Fruit fly (Drosophila melanogaster) whole organism, prepupa: Measurements from ENCODE around the gene CG43618.
A peak's percentile ranks its signal among the peaks of the same experiment; 100 is the strongest.

ENCODE experiments used
- Blimp-1 ChIP-seq: fragments of 200-800 bp; sonication (Bioruptor generic); optimal IDR thresholded peaks from 3 replicates; lab custom pipeline; 2017; ENCODE audit warnings: missing biosample characterization, missing genetic modification characterization, mild to moderate bottlenecking, moderate library complexity, missing genetic modification reagents
- CG10669 ChIP-seq: fragments of 200-800 bp; sonication (Bioruptor generic); optimal IDR thresholded peaks from 3 replicates; lab custom pipeline; 2018; ENCODE audit warnings: missing biosample characterization, mild to moderate bottlenecking, missing genetic modification characterization, moderate library complexity
- CG11294 ChIP-seq: fragments of 200-800 bp; sonication (Bioruptor generic); IDR thresholded peaks from 2 replicates; pipeline ENCODE4 v1.3.6; 2022; ENCODE audit warnings: missing biosample characterization, missing genetic modification characterization
- CG11762 ChIP-seq: fragments of 200-800 bp; sonication (Bioruptor generic); optimal IDR thresholded peaks from 3 replicates; lab custom pipeline; 2016; ENCODE audit warnings: missing biosample characterization, missing genetic modification characterization; ENCODE audit not compliant: insufficient read depth
- CG11902 ChIP-seq: fragments of 200-800 bp; sonication (Bioruptor generic); optimal IDR thresholded peaks from 3 replicates; lab custom pipeline; 2016; ENCODE audit warnings: missing biosample characterization, missing genetic modification characterization
- CG15336 ChIP-seq: fragments of 200-800 bp; sonication (Bioruptor generic); IDR thresholded peaks from 2 replicates; pipeline ENCODE4 v1.3.6; 2022; ENCODE audit warnings: missing biosample characterization, missing genetic modification characterization
- CG1621 ChIP-seq: fragments of 200-800 bp; sonication (Bioruptor generic); optimal IDR thresholded peaks from 3 replicates; lab custom pipeline; 2018; ENCODE audit warnings: missing biosample characterization, mild to moderate bottlenecking, missing genetic modification characterization
- CG16779 ChIP-seq: fragments of 200-800 bp; sonication (Bioruptor generic); optimal IDR thresholded peaks from 3 replicates; lab custom pipeline; 2017; ENCODE audit warnings: missing biosample characterization, mild to moderate bottlenecking, missing genetic modification characterization
- CG3032 ChIP-seq: fragments of 200-800 bp; optimal IDR thresholded peaks from 2 replicates; lab custom pipeline; 2019; ENCODE audit warnings: missing biosample characterization, mild to moderate bottlenecking, missing genetic modification characterization, moderate library complexity
- CG31627 ChIP-seq: fragments of 200-800 bp; sonication (Bioruptor generic); optimal IDR thresholded peaks from 3 replicates; lab custom pipeline; 2016; ENCODE audit warnings: missing biosample characterization, missing genetic modification characterization
- CG34406 ChIP-seq: fragments of 200-800 bp; sonication (Bioruptor generic); optimal IDR thresholded peaks from 3 replicates; lab custom pipeline; 2016; ENCODE audit warnings: missing biosample characterization, missing genetic modification characterization
- CG4318 ChIP-seq: fragments of 200-800 bp; sonication (Bioruptor generic); optimal IDR thresholded peaks from 3 replicates; lab custom pipeline; 2017; ENCODE audit warnings: missing biosample characterization, mild to moderate bottlenecking, missing genetic modification characterization
- CG6163 ChIP-seq: fragments of 200-800 bp; sonication (Bioruptor generic); IDR thresholded peaks from 3 replicates; pipeline ENCODE4 v1.3.6; 2022; ENCODE audit warnings: missing biosample characterization, missing genetic modification characterization
- CG6276 ChIP-seq: fragments of 200-800 bp; sonication (Bioruptor generic); optimal IDR thresholded peaks from 2 replicates; lab custom pipeline; 2017; ENCODE audit warnings: missing biosample characterization, mild to moderate bottlenecking, missing genetic modification characterization
- CG6792 ChIP-seq: fragments of 200-800 bp; sonication (Bioruptor generic); optimal IDR thresholded peaks from 3 replicates; lab custom pipeline; 2016; ENCODE audit warnings: missing biosample characterization, missing genetic modification characterization
- CG6854 ChIP-seq: fragments of 200-800 bp; sonication (Bioruptor generic); optimal IDR thresholded peaks from 2 replicates; lab custom pipeline; 2017; ENCODE audit warnings: missing biosample characterization, mild to moderate bottlenecking, missing genetic modification characterization
- CG7368 ChIP-seq: fragments of 200-800 bp; sonication (Bioruptor generic); optimal IDR thresholded peaks from 3 replicates; lab custom pipeline; 2016; ENCODE audit warnings: missing biosample characterization, missing genetic modification characterization
- CG8319 ChIP-seq: fragments of 200-800 bp; sonication (Bioruptor generic); optimal IDR thresholded peaks from 3 replicates; lab custom pipeline; 2016; ENCODE audit warnings: missing biosample characterization, missing genetic modification characterization
- CG8632 ChIP-seq: fragments of 200-800 bp; sonication (Bioruptor generic); optimal IDR thresholded peaks from 3 replicates; lab custom pipeline; 2016; ENCODE audit warnings: missing biosample characterization, missing genetic modification characterization
- CG9139 ChIP-seq: fragments of 200-800 bp; sonication (Bioruptor generic); optimal IDR thresholded peaks from 3 replicates; lab custom pipeline; 2017; ENCODE audit warnings: missing biosample characterization, mild to moderate bottlenecking, missing genetic modification characterization
- Eip75B ChIP-seq: fragments of 200-800 bp; sonication (Bioruptor generic); optimal IDR thresholded peaks from 3 replicates; lab custom pipeline; 2016; ENCODE audit warnings: missing biosample characterization, missing genetic modification characterization
- Eip78C ChIP-seq: fragments of 200-800 bp; sonication (Bioruptor generic); peaks from one replicate; lab custom pipeline; 2016; ENCODE audit warnings: missing biosample characterization, missing genetic modification characterization
- Ets21C ChIP-seq: fragments of 200-800 bp; sonication (Bioruptor generic); optimal IDR thresholded peaks from 3 replicates; lab custom pipeline; 2016; ENCODE audit warnings: missing biosample characterization, missing genetic modification characterization
- Hr38 ChIP-seq: sonication (Bioruptor generic); optimal IDR thresholded peaks from 2 replicates; lab custom pipeline; 2016; ENCODE audit warnings: missing biosample characterization, missing genetic modification characterization
- Hr39 ChIP-seq: fragments of 200-800 bp; sonication (Bioruptor generic); optimal IDR thresholded peaks from 2 replicates; lab custom pipeline; 2016; ENCODE audit warnings: missing biosample characterization, missing genetic modification characterization
- Hr4 ChIP-seq: fragments of 200-800 bp; sonication (Bioruptor generic); optimal IDR thresholded peaks from 3 replicates; lab custom pipeline; 2016; ENCODE audit warnings: missing biosample characterization, missing genetic modification characterization
- Lpt ChIP-seq: fragments of 200-800 bp; sonication (Bioruptor generic); optimal IDR thresholded peaks from 3 replicates; lab custom pipeline; 2016; ENCODE audit warnings: missing biosample characterization, missing genetic modification characterization
- Met ChIP-seq: fragments of 200-800 bp; sonication (Bioruptor generic); optimal IDR thresholded peaks from 3 replicates; lab custom pipeline; 2016; ENCODE audit warnings: missing biosample characterization, missing genetic modification characterization
- OdsH ChIP-seq: fragments of 200-800 bp; sonication (Bioruptor generic); optimal IDR thresholded peaks from 3 replicates; lab custom pipeline; 2016; ENCODE audit warnings: missing biosample characterization, missing genetic modification characterization
- Smox ChIP-seq: fragments of 200-800 bp; sonication (Bioruptor generic); optimal IDR thresholded peaks from 3 replicates; lab custom pipeline; 2016; ENCODE audit warnings: missing biosample characterization, missing genetic modification characterization
- Sox102F ChIP-seq: fragments of 200-800 bp; sonication (Bioruptor generic); optimal IDR thresholded peaks from 2 replicates; lab custom pipeline; 2016; ENCODE audit warnings: missing biosample characterization, mild to moderate bottlenecking, missing genetic modification characterization
- Sox14 ChIP-seq: fragments of 200-800 bp; sonication (Bioruptor generic); optimal IDR thresholded peaks from 3 replicates; lab custom pipeline; 2016; ENCODE audit warnings: missing biosample characterization, missing genetic modification characterization
- Sox15 ChIP-seq: fragments of 200-800 bp; sonication (Bioruptor generic); optimal IDR thresholded peaks from 3 replicates; lab custom pipeline; 2016; ENCODE audit warnings: missing biosample characterization, missing genetic modification characterization
- achi ChIP-seq: fragments of 200-800 bp; sonication (Bioruptor generic); optimal IDR thresholded peaks from 3 replicates; lab custom pipeline; 2016; ENCODE audit warnings: missing biosample characterization, missing genetic modification characterization
- acj6 ChIP-seq: fragments of 200-800 bp; sonication (Bioruptor generic); optimal IDR thresholded peaks from 3 replicates; lab custom pipeline; 2016; ENCODE audit warnings: missing biosample characterization, missing genetic modification characterization
- cyc ChIP-seq: fragments of 200-800 bp; sonication (Bioruptor generic); optimal IDR thresholded peaks from 3 replicates; lab custom pipeline; 2016; ENCODE audit warnings: missing biosample characterization, missing genetic modification characterization
- dac ChIP-seq: fragments of 200-800 bp; sonication (Bioruptor generic); optimal IDR thresholded peaks from 2 replicates; lab custom pipeline; 2017; ENCODE audit warnings: missing biosample characterization, mild to moderate bottlenecking, missing genetic modification characterization
- dsx ChIP-seq: fragments of 200-800 bp; optimal IDR thresholded peaks from 3 replicates; lab custom pipeline; 2019; ENCODE audit warnings: missing biosample characterization, mild to moderate bottlenecking, missing genetic modification characterization, moderate library complexity; ENCODE audit not compliant: poor library complexity, severe bottlenecking
- esn ChIP-seq: fragments of 200-800 bp; sonication (Bioruptor generic); optimal IDR thresholded peaks from 2 replicates; lab custom pipeline; 2016; ENCODE audit warnings: missing biosample characterization, mild to moderate bottlenecking, missing genetic modification characterization, moderate library complexity
- fd59A ChIP-seq: fragments of 200-800 bp; sonication (Bioruptor generic); optimal IDR thresholded peaks from 2 replicates; lab custom pipeline; 2017; ENCODE audit warnings: missing biosample characterization, mild to moderate bottlenecking, missing genetic modification characterization, missing genetic modification reagents
- fkh ChIP-seq: fragments of 200-800 bp; sonication (Bioruptor generic); optimal IDR thresholded peaks from 3 replicates; lab custom pipeline; 2017; ENCODE audit warnings: missing biosample characterization, mild to moderate bottlenecking, missing genetic modification characterization, moderate library complexity
- lz ChIP-seq: fragments of 200-800 bp; sonication (Bioruptor generic); optimal IDR thresholded peaks from 3 replicates; lab custom pipeline; 2016; ENCODE audit warnings: missing biosample characterization, missing genetic modification characterization
- net ChIP-seq: fragments of 200-800 bp; sonication (Bioruptor generic); optimal IDR thresholded peaks from 3 replicates; lab custom pipeline; 2016; ENCODE audit warnings: missing biosample characterization, missing genetic modification characterization
- pdm3 ChIP-seq: fragments of 200-800 bp; sonication (Bioruptor generic); optimal IDR thresholded peaks from 3 replicates; lab custom pipeline; 2016; ENCODE audit warnings: missing biosample characterization, missing genetic modification characterization
- salr ChIP-seq, 2 experiments: fragments of 200-800 bp; sonication (Bioruptor generic); optimal IDR thresholded peaks; 3 replicates each; lab custom pipeline; 2016 to 2018; ENCODE audit warnings: missing biosample characterization in 2 of 2, missing genetic modification characterization in 2 of 2, mild to moderate bottlenecking in 1 of 2
- spab ChIP-seq: fragments of 200-800 bp; sonication (Bioruptor generic); optimal IDR thresholded peaks from 2 replicates; lab custom pipeline; 2017; ENCODE audit warnings: missing biosample characterization, mild to moderate bottlenecking, missing genetic modification characterization, missing genetic modification reagents
- svp ChIP-seq: fragments of 200-800 bp; sonication (Bioruptor generic); peaks from one replicate; lab custom pipeline; 2016; ENCODE audit warnings: missing biosample characterization, missing genetic modification characterization
- topi ChIP-seq: fragments of 200-800 bp; sonication (Bioruptor generic); optimal IDR thresholded peaks from 3 replicates; lab custom pipeline; 2016; ENCODE audit warnings: missing biosample characterization, missing genetic modification characterization
- vri ChIP-seq: fragments of 200-800 bp; sonication (Bioruptor generic); optimal IDR thresholded peaks from 3 replicates; lab custom pipeline; 2016; ENCODE audit warnings: missing biosample characterization, mild to moderate bottlenecking, missing genetic modification characterization

The CG43618 gene

dm6 chr3R:8032923-8033478 lies 16.0 kb upstream of the CG43618 start, which contains the start of the genes CG11035 and unc-45 (continued):
- no peak for TF ChIP-seq CG11762
- TF ChIP-seq spab (GFP tag; lab: Kevin White, UChicago) = no peak
- TF ChIP-seq Eip78C (GFP tag; lab: Kevin White, UChicago) = peak; percentile 83
- peak; percentile 28 for TF ChIP-seq cyc (GFP tag; lab: Kevin White, UChicago)
- no peak for TF ChIP-seq CG8632 (GFP tag; lab: Kevin White, UChicago)
- no peak for TF ChIP-seq CG6792
- TF ChIP-seq Sox14 (GFP tag; lab: Kevin White, UChicago) = peak; percentile 20
- peak; percentile 98 for TF ChIP-seq svp (GFP tag; lab: Kevin White, UChicago)
- no peak for TF ChIP-seq CG34406 (GFP tag; lab: Kevin White, UChicago)
- TF ChIP-seq dac (GFP tag; lab: Kevin White, UChicago) = no peak
- TF ChIP-seq CG4318 (GFP tag; lab: Kevin White, UChicago) = no peak
- no peak for TF ChIP-seq CG8319 (GFP tag; lab: Kevin White, UChicago)
- TF ChIP-seq CG15336 (GFP tag; lab: Robert Waterston, UW) = no peak
- no peak for TF ChIP-seq acj6 (GFP tag; lab: Kevin White, UChicago)
- no peak for TF ChIP-seq Blimp-1
- TF ChIP-seq Hr4 (GFP tag; lab: Kevin White, UChicago) = peak; percentile 45
- TF ChIP-seq CG31627 = peak; percentile 8
- no peak for TF ChIP-seq Hr39 (GFP tag; lab: Kevin White, UChicago)
- TF ChIP-seq CG10669 (GFP tag; lab: Kevin White, UChicago) = peak; percentile 5
- TF ChIP-seq Met = peak; percentile 11
- TF ChIP-seq CG7368 (GFP tag; lab: Kevin White, UChicago) = no peak
- no peak for TF ChIP-seq fd59A
- TF ChIP-seq dsx (GFP tag; lab: Kevin White, UChicago) = peak; percentile 68
- no peak for TF ChIP-seq CG11294 (GFP tag; lab: Robert Waterston, UW)
- no peak for TF ChIP-seq Sox102F (GFP tag; lab: Kevin White, UChicago)
- TF ChIP-seq CG1621 (tag; lab: Kevin White, UChicago) = no peak
- peak; percentile 43 for TF ChIP-seq topi (GFP tag; lab: Kevin White, UChicago)
- no peak for TF ChIP-seq CG6854
- peak; percentile 58 for TF ChIP-seq vri
- TF ChIP-seq CG6276 = no peak
- no peak for TF ChIP-seq CG11902 (GFP tag; lab: Kevin White, UChicago)
- peak; percentile 46 for TF ChIP-seq CG3032
- no peak for TF ChIP-seq CG16779 (tag; lab: Kevin White, UChicago)

DNA sequence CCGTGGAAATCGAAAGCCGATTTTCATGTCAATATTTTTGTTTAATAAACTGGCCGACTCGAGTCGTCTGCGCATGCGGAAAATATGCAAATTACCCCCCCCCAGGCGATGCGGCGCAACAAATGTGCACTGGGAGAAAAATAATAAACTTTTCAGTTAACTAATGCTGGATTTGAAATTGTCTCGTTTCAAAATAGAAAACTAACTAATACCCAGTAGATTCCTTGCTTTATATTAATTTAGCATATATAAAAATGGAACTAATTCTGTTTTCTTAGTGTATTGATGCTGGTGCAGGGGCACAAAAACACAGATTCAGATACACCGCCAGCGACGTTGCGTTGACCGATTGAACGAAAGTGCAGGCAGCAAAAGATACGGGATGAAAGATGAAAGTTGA lies 11.1 kb upstream of the CG43618 start:
- TF ChIP-seq CG9139 (GFP tag; lab: Kevin White, UChicago) (no peak), Hr39 (GFP tag; lab: Kevin White, UChicago) (peak; percentile 31), vri (no peak), CG6276 (peak; percentile 78), esn (GFP tag; lab: Kevin White, UChicago) (peak; percentile 62), Ets21C (GFP tag; lab: Kevin White, UChicago) (peak; percentile 13), Smox (GFP tag; lab: Kevin White, UChicago) (peak; percentile 28), CG6792 (peak; percentile 61), Sox15 (no peak), lz (GFP tag; lab: Kevin White, UChicago) (peak; percentile 48), achi (GFP tag; lab: Kevin White, UChicago) (peak; percentile 55), fkh (GFP tag; lab: Kevin White, UChicago) (no peak), CG8632 (GFP tag; lab: Kevin White, UChicago) (peak; percentile 50), cyc (GFP tag; lab: Kevin White, UChicago) (peak; percentile 55), Blimp-1 (peak; percentile 10), acj6 (GFP tag; lab: Kevin White, UChicago) (peak; percentile 54), topi (GFP tag; lab: Kevin White, UChicago) (peak; percentile 58), Eip75B (GFP tag; lab: Kevin White, UChicago) (peak; percentile 58), pdm3 (GFP tag; lab: Kevin White, UChicago) (peak; percentile 56), CG1621 (tag; lab: Kevin White, UChicago) (no peak), CG8319 (GFP tag; lab: Kevin White, UChicago) (peak; percentile 54), salr (GFP tag; optimal IDR thresholded peaks at IDR 0.05; lab: Kevin White, UChicago) (peak in 1 of 2 experiments; percentile 46), fd59A (no peak), Hr38 (GFP tag; lab: Kevin White, UChicago) (no peak), spab (GFP tag; lab: Kevin White, UChicago) (peak; percentile 21), OdsH (GFP tag; lab: Kevin White, UChicago) (peak; percentile 71), CG10669 (GFP tag; lab: Kevin White, UChicago) (peak; percentile 61), Lpt (peak; percentile 39), CG11294 (GFP tag; lab: Robert Waterston, UW) (peak; percentile 64), CG6163 (GFP tag; lab: Robert Waterston, UW) (peak; percentile 90), net (GFP tag; lab: Kevin White, UChicago) (peak; percentile 47), CG4318 (GFP tag; lab: Kevin White, UChicago) (peak; percentile 71)
